Fruit fly (Drosophila melanogaster) whole organism, embryonic: ENCODE measurements around the gene BckdhA.

Experiments
- BtbVII ChIP-seq: fragments of 200-800 bp; sonication (Bioruptor generic); optimal IDR thresholded peaks from 3 replicates; lab custom pipeline; 2017; ENCODE audit warnings: missing biosample characterization, mild to moderate bottlenecking, missing genetic modification characterization
- CG10543 ChIP-seq: fragments of 200-800 bp; sonication (Bioruptor generic); optimal IDR thresholded peaks from 3 replicates; lab custom pipeline; 2017; ENCODE audit warnings: missing biosample characterization, mild to moderate bottlenecking, missing genetic modification characterization, moderate library complexity
- CG10654 ChIP-seq: fragments of 200-800 bp; sonication (Bioruptor generic); optimal IDR thresholded peaks from 2 replicates; lab custom pipeline; 2016; ENCODE audit warnings: missing biosample characterization, missing genetic modification characterization
- CG10979 ChIP-seq: fragments of 200-800 bp; sonication (Bioruptor generic); optimal IDR thresholded peaks from 2 replicates; lab custom pipeline; 2018; ENCODE audit warnings: missing biosample characterization, mild to moderate bottlenecking, missing genetic modification characterization, moderate library complexity
- CG1233 ChIP-seq: fragments of 200-800 bp; sonication (Bioruptor generic); optimal IDR thresholded peaks from 4 replicates; lab custom pipeline; 2018; ENCODE audit warnings: missing biosample characterization, mild to moderate bottlenecking, missing genetic modification characterization
- CG14667 ChIP-seq: fragments of 200-800 bp; sonication (Bioruptor generic); IDR thresholded peaks from 2 replicates; pipeline ENCODE4 v1.3.6; 2022; ENCODE audit warnings: missing biosample characterization, missing genetic modification characterization
- CG14710 ChIP-seq: fragments of 200-800 bp; sonication (Bioruptor generic); optimal IDR thresholded peaks from 3 replicates; lab custom pipeline; 2019; ENCODE audit warnings: missing biosample characterization, mild to moderate bottlenecking, missing genetic modification characterization, moderate library complexity
- CG17912 ChIP-seq: fragments of 200-800 bp; sonication (Bioruptor generic); optimal IDR thresholded peaks from 2 replicates; lab custom pipeline; 2018; ENCODE audit warnings: missing biosample characterization, mild to moderate bottlenecking, missing genetic modification characterization
- CG2678 ChIP-seq: fragments of 200-800 bp; sonication (Bioruptor generic); optimal IDR thresholded peaks from 3 replicates; lab custom pipeline; 2019; ENCODE audit warnings: missing biosample characterization, mild to moderate bottlenecking, missing genetic modification characterization, moderate library complexity
- CG31441 ChIP-seq: fragments of 200-800 bp; sonication (Bioruptor generic); IDR thresholded peaks from 2 replicates; pipeline ENCODE4 v1.3.6; 2022; ENCODE audit warnings: missing biosample characterization, missing genetic modification characterization
- CG4424 ChIP-seq: fragments of 200-800 bp; sonication (Bioruptor generic); optimal IDR thresholded peaks from 3 replicates; lab custom pipeline; 2016; ENCODE audit warnings: missing biosample characterization, missing genetic modification characterization
- CG7357 ChIP-seq: fragments of 200-800 bp; sonication (Bioruptor generic); IDR thresholded peaks from 3 replicates; pipeline ENCODE4 v1.3.6; 2022; ENCODE audit warnings: missing biosample characterization, missing genetic modification characterization
- CG7556 ChIP-seq: fragments of 200-800 bp; sonication (Bioruptor generic); optimal IDR thresholded peaks from 2 replicates; lab custom pipeline; 2017; ENCODE audit warnings: missing biosample characterization, mild to moderate bottlenecking, missing genetic modification characterization
- CG9876 ChIP-seq: fragments of 200-800 bp; sonication (Bioruptor generic); optimal IDR thresholded peaks from 2 replicates; lab custom pipeline; 2016; ENCODE audit warnings: missing biosample characterization, missing genetic modification characterization
- Camta ChIP-seq: fragments of 200-800 bp; sonication (Bioruptor generic); optimal IDR thresholded peaks from 2 replicates; lab custom pipeline; 2016; ENCODE audit warnings: missing biosample characterization, missing genetic modification characterization
- D ChIP-seq, 2 experiments: fragments of 200-800 bp in 1 of 2; fragments of >200 bp in 1 of 2; sonication (Bioruptor generic) in 1 of 2; optimal IDR thresholded peaks; 2 replicates in 1 of 2; 3 replicates in 1 of 2; lab custom pipeline; 2017; ENCODE audit warnings: mild to moderate bottlenecking in 1 of 2, missing biosample characterization in 1 of 2, missing genetic modification characterization in 1 of 2, missing genetic modification reagents in 1 of 2
- D19A ChIP-seq: fragments of 200-800 bp; optimal IDR thresholded peaks from 3 replicates; lab custom pipeline; 2019; ENCODE audit warnings: missing biosample characterization, mild to moderate bottlenecking, missing genetic modification characterization, moderate library complexity
- Deaf1 ChIP-seq: fragments of 200-800 bp; optimal IDR thresholded peaks from 3 replicates; lab custom pipeline; 2019; ENCODE audit warnings: missing biosample characterization, mild to moderate bottlenecking, missing genetic modification characterization, moderate library complexity
- Fer3 ChIP-seq: fragments of 200-800 bp; sonication (Bioruptor generic); optimal IDR thresholded peaks from 2 replicates; lab custom pipeline; 2018; ENCODE audit warnings: missing biosample characterization, mild to moderate bottlenecking, missing genetic modification characterization, moderate library complexity
- Hr51 ChIP-seq, 2 experiments: fragments of 200-800 bp; sonication (Bioruptor generic); optimal IDR thresholded peaks; 2 replicates in 1 of 2; 3 replicates in 1 of 2; lab custom pipeline; 2016 to 2018; ENCODE audit warnings: missing biosample characterization in 2 of 2, missing genetic modification characterization in 2 of 2, mild to moderate bottlenecking in 1 of 2, moderate library complexity in 1 of 2
- MESR4 ChIP-seq: fragments of 200-800 bp; sonication (Bioruptor generic); optimal IDR thresholded peaks from 2 replicates; lab custom pipeline; 2018; ENCODE audit warnings: missing biosample characterization, mild to moderate bottlenecking, missing genetic modification characterization, moderate library complexity
- Myb ChIP-seq: fragments of 200-800 bp; sonication (Bioruptor generic); optimal IDR thresholded peaks from 2 replicates; lab custom pipeline; 2016; ENCODE audit warnings: missing biosample characterization, missing genetic modification characterization
- Nf-YB ChIP-seq: fragments of 200-800 bp; sonication (Bioruptor generic); optimal IDR thresholded peaks from 3 replicates; lab custom pipeline; 2019; ENCODE audit warnings: missing biosample characterization, mild to moderate bottlenecking, missing genetic modification characterization, moderate library complexity
- NfI ChIP-seq: fragments of 200-800 bp; sonication (Bioruptor generic); optimal IDR thresholded peaks from 3 replicates; lab custom pipeline; 2018; ENCODE audit warnings: missing biosample characterization, mild to moderate bottlenecking, missing genetic modification characterization, moderate library complexity
- PHDP ChIP-seq: fragments of 200-800 bp; sonication (Bioruptor generic); optimal IDR thresholded peaks from 3 replicates; lab custom pipeline; 2018; ENCODE audit warnings: missing biosample characterization, mild to moderate bottlenecking, missing genetic modification characterization, moderate library complexity
- Sin3A ChIP-seq: fragments of >200 bp; optimal IDR thresholded peaks from 2 replicates; lab custom pipeline; 2018
- Sox102F ChIP-seq: fragments of 200-800 bp; sonication (Bioruptor generic); optimal IDR thresholded peaks from 2 replicates; lab custom pipeline; 2018; ENCODE audit warnings: missing biosample characterization, mild to moderate bottlenecking, missing genetic modification characterization, moderate library complexity
- Stat92E ChIP-seq, 3 experiments: fragments of >200 bp in 2 of 3; fragments of 200-800 bp in 1 of 3; sonication (Bioruptor generic) in 1 of 3; optimal IDR thresholded peaks; 2 replicates each; lab custom pipeline; 2017 to 2019; ENCODE audit warnings: missing biosample characterization in 3 of 3, missing genetic modification characterization in 3 of 3, mild to moderate bottlenecking in 1 of 3, moderate library complexity in 1 of 3
- TFAM ChIP-seq: fragments of 200-800 bp; sonication (Bioruptor generic); optimal IDR thresholded peaks from 2 replicates; lab custom pipeline; 2017; ENCODE audit warnings: missing biosample characterization, missing genetic modification characterization, inconsistent platforms
- Trl ChIP-seq, 3 experiments: fragments of >200 bp in 2 of 3; fragments of 200-800 bp in 1 of 3; sonication (Bioruptor generic) in 1 of 3; optimal IDR thresholded peaks; 2 replicates in 1 of 3; 3 replicates in 2 of 3; lab custom pipeline; 2016 to 2017; ENCODE audit warnings: missing biosample characterization in 1 of 3, missing genetic modification characterization in 1 of 3
- Vsx1 ChIP-seq: fragments of 200-800 bp; sonication (Bioruptor generic); optimal IDR thresholded peaks from 2 replicates; lab custom pipeline; 2017; ENCODE audit warnings: missing biosample characterization, mild to moderate bottlenecking, missing genetic modification characterization, missing genetic modification reagents
- Xbp1 ChIP-seq: fragments of 200-800 bp; sonication (Bioruptor generic); optimal IDR thresholded peaks from 3 replicates; lab custom pipeline; 2016; ENCODE audit warnings: missing biosample characterization, mild to moderate bottlenecking, missing genetic modification characterization
- Xrp1 ChIP-seq: fragments of 200-800 bp; sonication (Bioruptor generic); IDR thresholded peaks from 2 replicates; pipeline ENCODE4 v1.3.6; 2022; ENCODE audit warnings: missing biosample characterization, missing genetic modification characterization
- crc ChIP-seq: fragments of 200-800 bp; sonication (Bioruptor generic); optimal IDR thresholded peaks from 2 replicates; lab custom pipeline; 2016; ENCODE audit warnings: missing biosample characterization, missing genetic modification characterization
- crol ChIP-seq: fragments of 200-800 bp; sonication (Bioruptor generic); IDR thresholded peaks from 2 replicates; pipeline ENCODE4 v1.3.6; 2022; ENCODE audit warnings: missing biosample characterization, missing genetic modification characterization
- her ChIP-seq: fragments of 200-800 bp; sonication (Bioruptor generic); optimal IDR thresholded peaks from 2 replicates; lab custom pipeline; 2016; ENCODE audit warnings: missing biosample characterization, missing genetic modification characterization
- ind ChIP-seq: fragments of 200-800 bp; sonication (Bioruptor generic); optimal IDR thresholded peaks from 3 replicates; lab custom pipeline; 2016; ENCODE audit warnings: missing biosample characterization, missing genetic modification characterization
- insv ChIP-seq, 2 experiments: fragments of 200-800 bp; sonication (Bioruptor generic); optimal IDR thresholded peaks; 3 replicates each; lab custom pipeline; 2016 to 2018; ENCODE audit warnings: missing biosample characterization in 2 of 2, missing genetic modification characterization in 2 of 2
- jumu ChIP-seq: fragments of 200-800 bp; sonication (Bioruptor generic); optimal IDR thresholded peaks from 3 replicates; lab custom pipeline; 2016; ENCODE audit warnings: missing biosample characterization, missing genetic modification characterization
- lilli ChIP-seq: fragments of 200-800 bp; sonication (Bioruptor generic); optimal IDR thresholded peaks from 3 replicates; lab custom pipeline; 2016; ENCODE audit warnings: missing biosample characterization, missing genetic modification characterization
- mld ChIP-seq: fragments of 200-800 bp; sonication (Bioruptor generic); IDR thresholded peaks from 3 replicates; pipeline ENCODE4 v1.3.6; 2022; ENCODE audit warnings: missing biosample characterization, missing genetic modification characterization; ENCODE audit not compliant: partially characterized antibody
- nmo ChIP-seq: fragments of 200-800 bp; sonication (Bioruptor generic); optimal IDR thresholded peaks from 2 replicates; lab custom pipeline; 2018; ENCODE audit warnings: missing biosample characterization, mild to moderate bottlenecking, missing genetic modification characterization, moderate library complexity
- nom ChIP-seq: fragments of 200-800 bp; sonication (Bioruptor generic); optimal IDR thresholded peaks from 2 replicates; lab custom pipeline; 2017; ENCODE audit warnings: missing biosample characterization, missing genetic modification characterization, mild to moderate bottlenecking, moderate library complexity, missing genetic modification reagents
- pnt ChIP-seq: fragments of 200-800 bp; sonication (Bioruptor generic); optimal IDR thresholded peaks from 3 replicates; lab custom pipeline; 2016; ENCODE audit warnings: missing biosample characterization, missing genetic modification characterization
- row ChIP-seq: fragments of 200-800 bp; sonication (Bioruptor generic); IDR thresholded peaks from 3 replicates; pipeline ENCODE4 v1.3.6; 2022; ENCODE audit warnings: missing biosample characterization, missing genetic modification characterization
- sens ChIP-seq: fragments of 200-800 bp; sonication (Bioruptor generic); peaks from one replicate; lab custom pipeline; 2016; ENCODE audit warnings: missing biosample characterization, missing genetic modification characterization
- sug ChIP-seq: fragments of 200-800 bp; optimal IDR thresholded peaks from 2 replicates; lab custom pipeline; 2019; ENCODE audit warnings: missing biosample characterization, mild to moderate bottlenecking, missing genetic modification characterization, moderate library complexity
- tio ChIP-seq: fragments of 200-800 bp; sonication (Bioruptor generic); optimal IDR thresholded peaks from 2 replicates; lab custom pipeline; 2017; ENCODE audit warnings: missing biosample characterization, missing genetic modification characterization, inconsistent platforms
- zfh2 ChIP-seq: fragments of 200-800 bp; sonication (Bioruptor generic); optimal IDR thresholded peaks from 2 replicates; lab custom pipeline; 2016; ENCODE audit warnings: missing biosample characterization, missing genetic modification characterization

Gene BckdhA

dm6 chr3R:9590952-9591532 lies 35.5 kb downstream of the BckdhA start, which contains the start of the genes bocks and CG8312 (continued):
- TF ChIP-seq CG31441 (no peak), pnt (GFP tag; lab: Kevin White, UChicago) (peak; percentile 24), row (no peak), MESR4 (peak; percentile 64), CG14667 (GFP tag; lab: Robert Waterston, UW) (no peak), Fer3 (tag; lab: Kevin White, UChicago) (peak; percentile 33), insv (GFP tag; optimal IDR thresholded peaks at IDR 0.05; lab: Kevin White, UChicago) (peak in 1 of 2 experiments; percentile 54), D19A (tag; lab: Kevin White, UChicago) (no peak), Xbp1 (GFP tag; lab: Kevin White, UChicago) (peak; percentile 65), D (optimal IDR thresholded peaks at IDR 0.05; lab: Kevin White, UChicago) (peak; percentile 64), D (GFP tag; optimal IDR thresholded peaks at IDR 0.05; lab: Kevin White, UChicago) (no peak), CG10654 (peak; percentile 38), nom (GFP tag; lab: Kevin White, UChicago) (no peak), CG9876 (GFP tag; lab: Kevin White, UChicago) (peak; percentile 40), TFAM (no peak), ind (peak; percentile 26), Camta (GFP tag; lab: Kevin White, UChicago) (peak; percentile 57), Vsx1 (GFP tag; lab: Kevin White, UChicago) (no peak), tio (GFP tag; lab: Kevin White, UChicago) (no peak), mld (GFP tag; lab: Robert Waterston, UW) (no peak), crol (no peak), sens (peak; percentile 88), NfI (GFP tag; lab: Kevin White, UChicago) (peak; percentile 26), CG2678 (tag; lab: Kevin White, UChicago) (peak; percentile 22), Xrp1 (GFP tag; lab: Robert Waterston, UW) (no peak), CG10979 (tag; lab: Kevin White, UChicago) (peak; percentile 4), CG14710 (tag; lab: Kevin White, UChicago) (peak; percentile 86), Deaf1 (tag; lab: Kevin White, UChicago) (peak; percentile 21), crc (peak; percentile 14), Nf-YB (peak; percentile 57), CG7556 (GFP tag; lab: Kevin White, UChicago) (peak; percentile 16), CG17912 (peak; percentile 64), Hr51 (GFP tag; optimal IDR thresholded peaks at IDR 0.05; lab: Kevin White, UChicago) (peak in 1 of 2 experiments; percentile 33), sug (tag; lab: Kevin White, UChicago) (peak; percentile 58), Sox102F (no peak), her (peak; percentile 30), CG1233 (GFP tag; lab: Kevin White, UChicago) (peak; percentile 35), nmo (GFP tag; lab: Kevin White, UChicago) (peak; percentile 79), Sin3A (lab: Kevin White, UChicago) (peak; percentile 99), lilli (GFP tag; lab: Kevin White, UChicago) (peak; percentile 69), Myb (peak; percentile 72), Stat92E (GFP tag; optimal IDR thresholded peaks at IDR 0.05; lab: Kevin White, UChicago) (no peak), Trl (optimal IDR thresholded peaks at IDR 0.05; lab: Kevin White, UChicago) (no peak), Trl (GFP tag; optimal IDR thresholded peaks at IDR 0.05; lab: Kevin White, UChicago) (peak; percentile 63), BtbVII (GFP tag; lab: Kevin White, UChicago) (peak; percentile 16), PHDP (tag; lab: Kevin White, UChicago) (peak; percentile 14), CG7357 (no peak), zfh2 (peak; percentile 78), CG10543 (peak; percentile 67), CG4424 (peak; percentile 50), jumu (peak; percentile 58)
